Fruit fly (Drosophila melanogaster): ENCODE data around the gene scf.
A peak's percentile ranks its signal among the peaks of the same experiment; 100 is the strongest.

The scf gene

DNA sequence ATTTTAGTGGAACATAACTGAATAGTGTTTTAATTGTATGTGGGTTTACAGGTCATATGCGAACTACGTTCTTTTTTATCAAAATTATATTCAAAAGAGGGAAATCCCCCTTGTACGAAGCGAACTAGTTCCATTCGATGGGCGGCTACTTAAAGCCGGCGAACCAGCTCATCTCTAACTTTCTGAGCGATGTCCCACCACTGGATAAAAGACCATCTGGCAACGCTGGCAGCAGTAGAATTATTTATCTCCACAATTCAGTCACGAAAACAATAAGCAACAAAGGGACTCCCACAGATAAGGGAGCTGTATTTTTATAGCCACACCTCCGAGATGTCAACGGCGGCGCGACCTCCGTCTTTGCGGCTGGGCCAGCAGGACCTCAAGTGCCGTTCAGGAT, 2.8 kb upstream of the scf start, which contains the start of gene Rabex-5 (continued):
- TF ChIP-seq CG7987 (GFP tag; optimal IDR thresholded peaks at IDR 0.05): peak; percentile 45
- peak; percentile 49 for TF ChIP-seq Max (GFP tag; optimal IDR thresholded peaks at IDR 0.05)
- TF ChIP-seq CrebB (tag; optimal IDR thresholded peaks at IDR 0.05): peak; percentile 18
- TF ChIP-seq tx (GFP tag; optimal IDR thresholded peaks at IDR 0.05): peak; percentile 21
- no peak for TF ChIP-seq jumu (GFP tag; optimal IDR thresholded peaks at IDR 0.05)
- peak; percentile 65 for TF ChIP-seq CG3847 (GFP tag; IDR thresholded peaks at IDR 0.05)
- TF ChIP-seq CG18764 (GFP tag; optimal IDR thresholded peaks at IDR 0.05): peak; percentile 25
- TF ChIP-seq chn (GFP tag; optimal IDR thresholded peaks at IDR 0.05): peak; percentile 37
- TF ChIP-seq CG31388 (GFP tag; optimal IDR thresholded peaks at IDR 0.05): no peak
- TF ChIP-seq tin (GFP tag; optimal IDR thresholded peaks at IDR 0.05): peak; percentile 48
- peak; percentile 86 for TF ChIP-seq Scr (GFP tag; IDR thresholded peaks at IDR 0.05; ENCODE audit: partially characterized antibody)
- TF ChIP-seq CG7786 (GFP tag; optimal IDR thresholded peaks at IDR 0.05): peak; percentile 36
- TF ChIP-seq CG2199 (GFP tag; IDR thresholded peaks at IDR 0.05): no peak
- TF ChIP-seq CG4282 (GFP tag; optimal IDR thresholded peaks at IDR 0.05): peak; percentile 20
- peak; percentile 73 for TF ChIP-seq CG1603 (tag; optimal IDR thresholded peaks at IDR 0.05)
- TF ChIP-seq ro (GFP tag; IDR thresholded peaks at IDR 0.05): no peak
- peak; percentile 58 for TF ChIP-seq nmo (GFP tag; optimal IDR thresholded peaks at IDR 0.05)
- TF ChIP-seq fd64A (GFP tag; optimal IDR thresholded peaks at IDR 0.05): no peak
- TF ChIP-seq gfzf (GFP tag; optimal IDR thresholded peaks at IDR 0.05): peak; percentile 23
- peak; percentile 71; the same call in 2 of the 3 replicates for TF ChIP-seq hb (GFP tag; IDR thresholded peaks at IDR 0.05; ENCODE audit: partially characterized antibody)
- peak; percentile 46 for TF ChIP-seq CG17186 (GFP tag; optimal IDR thresholded peaks at IDR 0.05)
- TF ChIP-seq CG11456 (GFP tag; IDR thresholded peaks at IDR 0.05): peak; percentile 55; the same call in 1 of the 3 replicates
- peak; percentile 39; the same call in 1 of the 3 replicates for TF ChIP-seq zen2 (GFP tag; IDR thresholded peaks at IDR 0.05; ENCODE audit: partially characterized antibody)
- TF ChIP-seq HLHmδ (GFP tag; optimal IDR thresholded peaks at IDR 0.05): no peak
- TF ChIP-seq slou (GFP tag; optimal IDR thresholded peaks at IDR 0.05): peak; percentile 13
- peak; percentile 68 for TF ChIP-seq nerfin-2 (GFP tag; IDR thresholded peaks at IDR 0.05; ENCODE audit: partially characterized antibody)
- TF ChIP-seq CG33213 (GFP tag; optimal IDR thresholded peaks at IDR 0.05): peak; percentile 93
- peak; percentile 88 for TF ChIP-seq knrl (GFP tag; IDR thresholded peaks at IDR 0.05; ENCODE audit: partially characterized antibody)
- TF ChIP-seq slbo (GFP tag; IDR thresholded peaks at IDR 0.05): peak; percentile 71; the same call in 1 of the 2 replicates
- peak; percentile 90 for TF ChIP-seq Bgb (GFP tag; IDR thresholded peaks at IDR 0.05; ENCODE audit: partially characterized antibody)
- TF ChIP-seq twi (tag; optimal IDR thresholded peaks at IDR 0.05): peak; percentile 36
- TF ChIP-seq Ptx1 (GFP tag; IDR thresholded peaks at IDR 0.05): peak; percentile 21; the same call in 1 of the 2 replicates
- TF ChIP-seq Xbp1 (GFP tag; optimal IDR thresholded peaks at IDR 0.05): peak; percentile 62
- peak; percentile 2 for TF ChIP-seq Abd-B (GFP tag; optimal IDR thresholded peaks at IDR 0.05)
- peak; percentile 90 for TF ChIP-seq CG6791 (GFP tag; IDR thresholded peaks at IDR 0.05; ENCODE audit: partially characterized antibody)
- TF ChIP-seq az2 (GFP tag; optimal IDR thresholded peaks at IDR 0.05): peak; percentile 35
- TF ChIP-seq CG10366 (GFP tag; IDR thresholded peaks at IDR 0.05): peak; percentile 22; the same call in 1 of the 2 replicates
- TF ChIP-seq p53 (GFP tag; optimal IDR thresholded peaks at IDR 0.05): peak; percentile 68
- TF ChIP-seq tup (GFP tag; optimal IDR thresholded peaks at IDR 0.05): no peak
- TF ChIP-seq CG1792 (GFP tag; optimal IDR thresholded peaks at IDR 0.05): peak; percentile 8
- TF ChIP-seq dm (GFP tag; optimal IDR thresholded peaks at IDR 0.05): no peak
- peak; percentile 46; the same call in 2 of the 3 replicates for TF ChIP-seq Dbx (GFP tag; IDR thresholded peaks at IDR 0.05)
- peak; percentile 6 for TF ChIP-seq unpg (GFP tag; optimal IDR thresholded peaks at IDR 0.05)
- TF ChIP-seq CG7963 (GFP tag; IDR thresholded peaks at IDR 0.05; ENCODE audit: partially characterized antibody): peak; percentile 62; the same call in 2 of the 3 replicates
- peak; percentile 36 for TF ChIP-seq Sin3A (optimal IDR thresholded peaks at IDR 0.05)
- no peak for TF ChIP-seq CG4328 (GFP tag; optimal IDR thresholded peaks at IDR 0.05)
- no peak for TF ChIP-seq CG6683 (GFP tag; optimal IDR thresholded peaks at IDR 0.05)
- TF ChIP-seq Ets97D (GFP tag; optimal IDR thresholded peaks at IDR 0.05): peak; percentile 63
- TF ChIP-seq CG2120 (GFP tag; optimal IDR thresholded peaks at IDR 0.05): peak; percentile 77
- TF ChIP-seq Hsf (GFP tag; optimal IDR thresholded peaks at IDR 0.05): peak; percentile 34
